Fruit fly (Drosophila melanogaster) whole organism, prepupa: Measurements from ENCODE around the gene CG6567.

Experiments used
- Blimp-1 ChIP-seq: fragments of 200-800 bp; sonication (Bioruptor generic); optimal IDR thresholded peaks from 3 replicates; lab custom pipeline; 2017; ENCODE audit warnings: missing biosample characterization, missing genetic modification characterization, mild to moderate bottlenecking, moderate library complexity, missing genetic modification reagents
- CG10631 ChIP-seq: fragments of 200-800 bp; sonication (Bioruptor generic); optimal IDR thresholded peaks from 2 replicates; lab custom pipeline; 2016; ENCODE audit warnings: missing biosample characterization, missing genetic modification characterization
- CG10669 ChIP-seq: fragments of 200-800 bp; sonication (Bioruptor generic); optimal IDR thresholded peaks from 3 replicates; lab custom pipeline; 2018; ENCODE audit warnings: missing biosample characterization, mild to moderate bottlenecking, missing genetic modification characterization, moderate library complexity
- CG11294 ChIP-seq: fragments of 200-800 bp; sonication (Bioruptor generic); IDR thresholded peaks from 2 replicates; pipeline ENCODE4 v1.3.6; 2022; ENCODE audit warnings: missing biosample characterization, missing genetic modification characterization
- CG11762 ChIP-seq: fragments of 200-800 bp; sonication (Bioruptor generic); optimal IDR thresholded peaks from 3 replicates; lab custom pipeline; 2016; ENCODE audit warnings: missing biosample characterization, missing genetic modification characterization; ENCODE audit not compliant: insufficient read depth
- CG11902 ChIP-seq: fragments of 200-800 bp; sonication (Bioruptor generic); optimal IDR thresholded peaks from 3 replicates; lab custom pipeline; 2016; ENCODE audit warnings: missing biosample characterization, missing genetic modification characterization
- CG15336 ChIP-seq: fragments of 200-800 bp; sonication (Bioruptor generic); IDR thresholded peaks from 2 replicates; pipeline ENCODE4 v1.3.6; 2022; ENCODE audit warnings: missing biosample characterization, missing genetic modification characterization
- CG1621 ChIP-seq: fragments of 200-800 bp; sonication (Bioruptor generic); optimal IDR thresholded peaks from 3 replicates; lab custom pipeline; 2018; ENCODE audit warnings: missing biosample characterization, mild to moderate bottlenecking, missing genetic modification characterization
- CG16779 ChIP-seq: fragments of 200-800 bp; sonication (Bioruptor generic); optimal IDR thresholded peaks from 3 replicates; lab custom pipeline; 2017; ENCODE audit warnings: missing biosample characterization, mild to moderate bottlenecking, missing genetic modification characterization
- CG3032 ChIP-seq: fragments of 200-800 bp; optimal IDR thresholded peaks from 2 replicates; lab custom pipeline; 2019; ENCODE audit warnings: missing biosample characterization, mild to moderate bottlenecking, missing genetic modification characterization, moderate library complexity
- CG31627 ChIP-seq: fragments of 200-800 bp; sonication (Bioruptor generic); optimal IDR thresholded peaks from 3 replicates; lab custom pipeline; 2016; ENCODE audit warnings: missing biosample characterization, missing genetic modification characterization
- CG32006 ChIP-seq: fragments of 200-800 bp; sonication (Bioruptor generic); optimal IDR thresholded peaks from 3 replicates; lab custom pipeline; 2017; ENCODE audit warnings: missing biosample characterization, mild to moderate bottlenecking, missing genetic modification characterization
- CG34406 ChIP-seq: fragments of 200-800 bp; sonication (Bioruptor generic); optimal IDR thresholded peaks from 3 replicates; lab custom pipeline; 2016; ENCODE audit warnings: missing biosample characterization, missing genetic modification characterization
- CG3919 ChIP-seq: fragments of 200-800 bp; sonication (Bioruptor generic); optimal IDR thresholded peaks from 3 replicates; lab custom pipeline; 2016; ENCODE audit warnings: missing biosample characterization, missing genetic modification characterization
- CG4318 ChIP-seq: fragments of 200-800 bp; sonication (Bioruptor generic); optimal IDR thresholded peaks from 3 replicates; lab custom pipeline; 2017; ENCODE audit warnings: missing biosample characterization, mild to moderate bottlenecking, missing genetic modification characterization
- CG6163 ChIP-seq: fragments of 200-800 bp; sonication (Bioruptor generic); IDR thresholded peaks from 3 replicates; pipeline ENCODE4 v1.3.6; 2022; ENCODE audit warnings: missing biosample characterization, missing genetic modification characterization
- CG6276 ChIP-seq: fragments of 200-800 bp; sonication (Bioruptor generic); optimal IDR thresholded peaks from 2 replicates; lab custom pipeline; 2017; ENCODE audit warnings: missing biosample characterization, mild to moderate bottlenecking, missing genetic modification characterization
- CG6808 ChIP-seq: fragments of 200-800 bp; sonication (Bioruptor generic); optimal IDR thresholded peaks from 3 replicates; lab custom pipeline; 2017; ENCODE audit warnings: missing biosample characterization, missing genetic modification characterization, mild to moderate bottlenecking, moderate library complexity, missing genetic modification reagents
- CG6854 ChIP-seq: fragments of 200-800 bp; sonication (Bioruptor generic); optimal IDR thresholded peaks from 2 replicates; lab custom pipeline; 2017; ENCODE audit warnings: missing biosample characterization, mild to moderate bottlenecking, missing genetic modification characterization
- CG7368 ChIP-seq: fragments of 200-800 bp; sonication (Bioruptor generic); optimal IDR thresholded peaks from 3 replicates; lab custom pipeline; 2016; ENCODE audit warnings: missing biosample characterization, missing genetic modification characterization
- CG8119 ChIP-seq: fragments of 200-800 bp; sonication (Bioruptor generic); IDR thresholded peaks from 3 replicates; pipeline ENCODE4 v1.3.6; 2022; ENCODE audit warnings: missing biosample characterization, missing genetic modification characterization
- CG8632 ChIP-seq: fragments of 200-800 bp; sonication (Bioruptor generic); optimal IDR thresholded peaks from 3 replicates; lab custom pipeline; 2016; ENCODE audit warnings: missing biosample characterization, missing genetic modification characterization
- Eip75B ChIP-seq: fragments of 200-800 bp; sonication (Bioruptor generic); optimal IDR thresholded peaks from 3 replicates; lab custom pipeline; 2016; ENCODE audit warnings: missing biosample characterization, missing genetic modification characterization
- Eip78C ChIP-seq: fragments of 200-800 bp; sonication (Bioruptor generic); peaks from one replicate; lab custom pipeline; 2016; ENCODE audit warnings: missing biosample characterization, missing genetic modification characterization
- Eip93F ChIP-seq: fragments of 200-800 bp; sonication (Bioruptor generic); optimal IDR thresholded peaks from 2 replicates; lab custom pipeline; 2016; ENCODE audit warnings: missing biosample characterization, mild to moderate bottlenecking, missing genetic modification characterization
- Ets96B ChIP-seq: fragments of 200-800 bp; optimal IDR thresholded peaks from 2 replicates; lab custom pipeline; 2019; ENCODE audit warnings: missing biosample characterization, mild to moderate bottlenecking, missing genetic modification characterization, moderate library complexity
- Hr38 ChIP-seq: sonication (Bioruptor generic); optimal IDR thresholded peaks from 2 replicates; lab custom pipeline; 2016; ENCODE audit warnings: missing biosample characterization, missing genetic modification characterization
- Hr39 ChIP-seq: fragments of 200-800 bp; sonication (Bioruptor generic); optimal IDR thresholded peaks from 2 replicates; lab custom pipeline; 2016; ENCODE audit warnings: missing biosample characterization, missing genetic modification characterization
- Hr4 ChIP-seq: fragments of 200-800 bp; sonication (Bioruptor generic); optimal IDR thresholded peaks from 3 replicates; lab custom pipeline; 2016; ENCODE audit warnings: missing biosample characterization, missing genetic modification characterization
- OdsH ChIP-seq: fragments of 200-800 bp; sonication (Bioruptor generic); optimal IDR thresholded peaks from 3 replicates; lab custom pipeline; 2016; ENCODE audit warnings: missing biosample characterization, missing genetic modification characterization
- Smox ChIP-seq: fragments of 200-800 bp; sonication (Bioruptor generic); optimal IDR thresholded peaks from 3 replicates; lab custom pipeline; 2016; ENCODE audit warnings: missing biosample characterization, missing genetic modification characterization
- Sox102F ChIP-seq: fragments of 200-800 bp; sonication (Bioruptor generic); optimal IDR thresholded peaks from 2 replicates; lab custom pipeline; 2016; ENCODE audit warnings: missing biosample characterization, mild to moderate bottlenecking, missing genetic modification characterization
- Sox14 ChIP-seq: fragments of 200-800 bp; sonication (Bioruptor generic); optimal IDR thresholded peaks from 3 replicates; lab custom pipeline; 2016; ENCODE audit warnings: missing biosample characterization, missing genetic modification characterization
- Sox15 ChIP-seq: fragments of 200-800 bp; sonication (Bioruptor generic); optimal IDR thresholded peaks from 3 replicates; lab custom pipeline; 2016; ENCODE audit warnings: missing biosample characterization, missing genetic modification characterization
- achi ChIP-seq: fragments of 200-800 bp; sonication (Bioruptor generic); optimal IDR thresholded peaks from 3 replicates; lab custom pipeline; 2016; ENCODE audit warnings: missing biosample characterization, missing genetic modification characterization
- acj6 ChIP-seq: fragments of 200-800 bp; sonication (Bioruptor generic); optimal IDR thresholded peaks from 3 replicates; lab custom pipeline; 2016; ENCODE audit warnings: missing biosample characterization, missing genetic modification characterization
- dac ChIP-seq: fragments of 200-800 bp; sonication (Bioruptor generic); optimal IDR thresholded peaks from 2 replicates; lab custom pipeline; 2017; ENCODE audit warnings: missing biosample characterization, mild to moderate bottlenecking, missing genetic modification characterization
- dsx ChIP-seq: fragments of 200-800 bp; optimal IDR thresholded peaks from 3 replicates; lab custom pipeline; 2019; ENCODE audit warnings: missing biosample characterization, mild to moderate bottlenecking, missing genetic modification characterization, moderate library complexity; ENCODE audit not compliant: poor library complexity, severe bottlenecking
- eg ChIP-seq: fragments of 200-800 bp; sonication (Bioruptor generic); IDR thresholded peaks from 3 replicates; pipeline ENCODE4 v1.3.6; 2022; ENCODE audit warnings: missing biosample characterization, missing genetic modification characterization
- esn ChIP-seq: fragments of 200-800 bp; sonication (Bioruptor generic); optimal IDR thresholded peaks from 2 replicates; lab custom pipeline; 2016; ENCODE audit warnings: missing biosample characterization, mild to moderate bottlenecking, missing genetic modification characterization, moderate library complexity
- fd85E ChIP-seq: fragments of 200-800 bp; sonication (Bioruptor generic); optimal IDR thresholded peaks from 3 replicates; lab custom pipeline; 2016; ENCODE audit warnings: missing biosample characterization, missing genetic modification characterization
- fkh ChIP-seq: fragments of 200-800 bp; sonication (Bioruptor generic); optimal IDR thresholded peaks from 3 replicates; lab custom pipeline; 2017; ENCODE audit warnings: missing biosample characterization, mild to moderate bottlenecking, missing genetic modification characterization, moderate library complexity
- lz ChIP-seq: fragments of 200-800 bp; sonication (Bioruptor generic); optimal IDR thresholded peaks from 3 replicates; lab custom pipeline; 2016; ENCODE audit warnings: missing biosample characterization, missing genetic modification characterization
- net ChIP-seq: fragments of 200-800 bp; sonication (Bioruptor generic); optimal IDR thresholded peaks from 3 replicates; lab custom pipeline; 2016; ENCODE audit warnings: missing biosample characterization, missing genetic modification characterization
- pdm3 ChIP-seq: fragments of 200-800 bp; sonication (Bioruptor generic); optimal IDR thresholded peaks from 3 replicates; lab custom pipeline; 2016; ENCODE audit warnings: missing biosample characterization, missing genetic modification characterization
- salr ChIP-seq, 2 experiments: fragments of 200-800 bp; sonication (Bioruptor generic); optimal IDR thresholded peaks; 3 replicates each; lab custom pipeline; 2016 to 2018; ENCODE audit warnings: missing biosample characterization in 2 of 2, missing genetic modification characterization in 2 of 2, mild to moderate bottlenecking in 1 of 2
- spab ChIP-seq: fragments of 200-800 bp; sonication (Bioruptor generic); optimal IDR thresholded peaks from 2 replicates; lab custom pipeline; 2017; ENCODE audit warnings: missing biosample characterization, mild to moderate bottlenecking, missing genetic modification characterization, missing genetic modification reagents
- ss ChIP-seq, 2 experiments: fragments of 200-800 bp; sonication (Bioruptor generic); optimal IDR thresholded peaks; 2 replicates in 1 of 2; 3 replicates in 1 of 2; lab custom pipeline; 2017 to 2018; ENCODE audit warnings: mild to moderate bottlenecking in 2 of 2, missing biosample characterization in 2 of 2, missing genetic modification characterization in 2 of 2, moderate library complexity in 1 of 2
- svp ChIP-seq: fragments of 200-800 bp; sonication (Bioruptor generic); peaks from one replicate; lab custom pipeline; 2016; ENCODE audit warnings: missing biosample characterization, missing genetic modification characterization
- topi ChIP-seq: fragments of 200-800 bp; sonication (Bioruptor generic); optimal IDR thresholded peaks from 3 replicates; lab custom pipeline; 2016; ENCODE audit warnings: missing biosample characterization, missing genetic modification characterization
- vri ChIP-seq: fragments of 200-800 bp; sonication (Bioruptor generic); optimal IDR thresholded peaks from 3 replicates; lab custom pipeline; 2016; ENCODE audit warnings: missing biosample characterization, mild to moderate bottlenecking, missing genetic modification characterization

Gene CG6567

dm6 chr3R:10872148-10872783, 18.0 kb upstream of the CG6567 start, which contains the start of gene Fdh:
Gene Fdh, minus strand, starts transcription at chr3R:10872381.
- TF ChIP-seq Hr4 (GFP tag; lab: Kevin White, UChicago) = peak; percentile 54
- TF ChIP-seq ss (GFP tag; optimal IDR thresholded peaks at IDR 0.05; lab: Kevin White, UChicago) = peak; percentile 40 to 49
- no peak for TF ChIP-seq fd85E (GFP tag; lab: Kevin White, UChicago)
- TF ChIP-seq net = no peak
- TF ChIP-seq CG11294 (GFP tag; lab: Robert Waterston, UW) = no peak
- peak; percentile 40 for TF ChIP-seq fkh (GFP tag; lab: Kevin White, UChicago)
- TF ChIP-seq Eip78C (GFP tag; lab: Kevin White, UChicago) = peak; percentile 89
- no peak for TF ChIP-seq pdm3 (GFP tag; lab: Kevin White, UChicago)
- TF ChIP-seq CG11902 (GFP tag; lab: Kevin White, UChicago) = no peak
- peak; percentile 45 for TF ChIP-seq CG10669 (GFP tag; lab: Kevin White, UChicago)
- peak; percentile 36 for TF ChIP-seq Ets96B
- TF ChIP-seq OdsH = peak; percentile 56
- peak; percentile 68 for TF ChIP-seq CG15336 (GFP tag; lab: Robert Waterston, UW)
- TF ChIP-seq CG10631 (GFP tag; lab: Kevin White, UChicago) = no peak
- TF ChIP-seq CG34406 (GFP tag; lab: Kevin White, UChicago) = peak; percentile 54
- TF ChIP-seq vri = peak; percentile 32
- no peak for TF ChIP-seq CG11762 (GFP tag; lab: Kevin White, UChicago)
- no peak for TF ChIP-seq Hr38 (GFP tag; lab: Kevin White, UChicago)
- peak; percentile 43; the same call in 2 of the 3 replicates for TF ChIP-seq CG8119 (GFP tag; lab: Robert Waterston, UW)
- peak; percentile 50 for TF ChIP-seq CG31627 (GFP tag; lab: Kevin White, UChicago)
- TF ChIP-seq CG1621 = peak; percentile 18
- TF ChIP-seq Smox (GFP tag; lab: Kevin White, UChicago) = no peak
- peak; percentile 31 for TF ChIP-seq CG16779 (tag; lab: Kevin White, UChicago)
- TF ChIP-seq CG4318 (GFP tag; lab: Kevin White, UChicago) = no peak
- TF ChIP-seq topi (GFP tag; lab: Kevin White, UChicago) = peak; percentile 59
- TF ChIP-seq Sox15 (GFP tag; lab: Kevin White, UChicago) = no peak
- no peak for TF ChIP-seq Sox102F (GFP tag; lab: Kevin White, UChicago)
- peak; percentile 21 for TF ChIP-seq dsx (GFP tag; lab: Kevin White, UChicago)
- peak; percentile 53 for TF ChIP-seq CG6808 (GFP tag; lab: Kevin White, UChicago)
- TF ChIP-seq CG6276 (GFP tag; lab: Kevin White, UChicago) = no peak
- TF ChIP-seq CG3919 = peak; percentile 48
- peak; percentile 31 for TF ChIP-seq Sox14
- TF ChIP-seq spab (GFP tag; lab: Kevin White, UChicago) = no peak
- peak; percentile 54 for TF ChIP-seq CG3032 (tag; lab: Kevin White, UChicago)
- peak; percentile 40 for TF ChIP-seq Hr39 (GFP tag; lab: Kevin White, UChicago)
- TF ChIP-seq CG6163 (GFP tag; lab: Robert Waterston, UW) = peak; percentile 50; the same call in 1 of the 3 replicates
- no peak for TF ChIP-seq Blimp-1
- TF ChIP-seq Eip75B (GFP tag; lab: Kevin White, UChicago) = peak; percentile 60
- TF ChIP-seq svp (GFP tag; lab: Kevin White, UChicago) = peak; percentile 79
- peak; percentile 63 for TF ChIP-seq acj6 (GFP tag; lab: Kevin White, UChicago)
- TF ChIP-seq CG32006 (GFP tag; lab: Kevin White, UChicago) = peak; percentile 55
- no peak for TF ChIP-seq salr (GFP tag; optimal IDR thresholded peaks at IDR 0.05; lab: Kevin White, UChicago)
- peak; percentile 44 for TF ChIP-seq Eip93F (GFP tag; lab: Kevin White, UChicago)
- TF ChIP-seq CG6854 (GFP tag; lab: Kevin White, UChicago) = peak; percentile 58
- TF ChIP-seq dac = no peak
- peak; percentile 51 for TF ChIP-seq achi (GFP tag; lab: Kevin White, UChicago)
- TF ChIP-seq eg = peak; percentile 40; the same call in 1 of the 3 replicates
- peak; percentile 22 for TF ChIP-seq CG8632 (GFP tag; lab: Kevin White, UChicago)
- peak; percentile 70 for TF ChIP-seq esn (GFP tag; lab: Kevin White, UChicago)
- peak; percentile 18 for TF ChIP-seq CG7368 (GFP tag; lab: Kevin White, UChicago)
- TF ChIP-seq lz (GFP tag; lab: Kevin White, UChicago) = peak; percentile 66
